Fruit fly (Drosophila melanogaster) whole organism, pupa: ENCODE data around the gene CG34028.

ENCODE experiments used
- CG10348 ChIP-seq: fragments of 200-800 bp; sonication (Bioruptor generic); IDR thresholded peaks from 2 replicates; pipeline ENCODE4 v1.3.6; 2022; ENCODE audit warnings: missing biosample characterization, missing genetic modification characterization
- CG12605 ChIP-seq: fragments of 200-800 bp; sonication (Bioruptor generic); IDR thresholded peaks from 2 replicates; pipeline ENCODE4 v1.3.6; 2022; ENCODE audit warnings: missing biosample characterization, missing genetic modification characterization
- CG14655 ChIP-seq: fragments of 200-800 bp; sonication (Bioruptor generic); optimal IDR thresholded peaks from 3 replicates; lab custom pipeline; 2017; ENCODE audit warnings: mild to moderate bottlenecking, missing biosample characterization, missing genetic modification reagents, missing genetic modification characterization
- CG15710 ChIP-seq: fragments of 200-800 bp; sonication (Bioruptor generic); optimal IDR thresholded peaks from 2 replicates; lab custom pipeline; 2018; ENCODE audit warnings: missing biosample characterization, mild to moderate bottlenecking, missing genetic modification characterization, moderate library complexity
- CG17806 ChIP-seq: fragments of 200-800 bp; sonication (Bioruptor generic); optimal IDR thresholded peaks from 2 replicates; lab custom pipeline; 2018; ENCODE audit warnings: missing biosample characterization, mild to moderate bottlenecking, missing genetic modification characterization, moderate library complexity
- CG32121 ChIP-seq: fragments of 200-800 bp; sonication (Bioruptor generic); IDR thresholded peaks from 2 replicates; pipeline ENCODE4 v1.3.6; 2022; ENCODE audit warnings: missing biosample characterization, missing genetic modification characterization
- CG34367 ChIP-seq: fragments of 200-800 bp; sonication (Bioruptor generic); optimal IDR thresholded peaks from 2 replicates; lab custom pipeline; 2018; ENCODE audit warnings: missing biosample characterization, mild to moderate bottlenecking, missing genetic modification characterization
- CG4496 ChIP-seq: fragments of 200-800 bp; sonication (Bioruptor generic); IDR thresholded peaks from 3 replicates; pipeline ENCODE4 v1.3.6; 2022; ENCODE audit warnings: missing biosample characterization, missing genetic modification characterization
- CG8159 ChIP-seq: fragments of 200-800 bp; sonication (Bioruptor generic); optimal IDR thresholded peaks from 3 replicates; lab custom pipeline; 2018; ENCODE audit warnings: missing biosample characterization, mild to moderate bottlenecking, missing genetic modification characterization, moderate library complexity
- CG9948 ChIP-seq: fragments of 200-800 bp; sonication (Bioruptor generic); optimal IDR thresholded peaks from 2 replicates; lab custom pipeline; 2018; ENCODE audit warnings: missing biosample characterization, mild to moderate bottlenecking, missing genetic modification characterization, moderate library complexity
- EcR ChIP-seq: fragments of 200-800 bp; sonication (Bioruptor generic); optimal IDR thresholded peaks from 3 replicates; lab custom pipeline; 2019; ENCODE audit warnings: missing biosample characterization, missing genetic modification characterization, mild to moderate bottlenecking, moderate library complexity, missing genetic modification reagents
- Ets98B ChIP-seq: fragments of 200-800 bp; sonication (Bioruptor generic); IDR thresholded peaks from 2 replicates; pipeline ENCODE4 v1.3.6; 2022; ENCODE audit warnings: missing biosample characterization, missing genetic modification characterization
- Pif1B ChIP-seq: fragments of 200-800 bp; sonication (Bioruptor generic); optimal IDR thresholded peaks from 3 replicates; lab custom pipeline; 2016; ENCODE audit warnings: missing biosample characterization, missing genetic modification characterization
- fd96Ca ChIP-seq: fragments of 200-800 bp; sonication (Bioruptor generic); IDR thresholded peaks from 3 replicates; pipeline ENCODE4 v1.3.6; 2022; ENCODE audit warnings: missing biosample characterization, missing genetic modification characterization

- TF ChIP-seq CG4496 (GFP tag; lab: Robert Waterston, UW) (no peak), CG14655 (GFP tag; lab: Kevin White, UChicago) (peak; percentile 10), EcR (GFP tag; lab: Kevin White, UChicago) (no peak), CG15710 (no peak), fd96Ca (GFP tag; lab: Robert Waterston, UW) (no peak), CG34367 (tag; lab: Kevin White, UChicago) (no peak), CG8159 (tag; lab: Kevin White, UChicago) (no peak), CG17806 (tag; lab: Kevin White, UChicago) (no peak), CG32121 (GFP tag; lab: Robert Waterston, UW) (no peak), CG10348 (no peak), CG9948 (no peak), Ets98B (GFP tag; lab: Robert Waterston, UW) (no peak), Pif1B (no peak), CG12605 (GFP tag; lab: Robert Waterston, UW) (no peak)
Measured at dm6 chrX:9485899-9486298, 25.4 kb upstream of the CG34028 start.
